Worm (Caenorhabditis elegans): ENCODE measurements around the gene F15E6.3.

DNA sequence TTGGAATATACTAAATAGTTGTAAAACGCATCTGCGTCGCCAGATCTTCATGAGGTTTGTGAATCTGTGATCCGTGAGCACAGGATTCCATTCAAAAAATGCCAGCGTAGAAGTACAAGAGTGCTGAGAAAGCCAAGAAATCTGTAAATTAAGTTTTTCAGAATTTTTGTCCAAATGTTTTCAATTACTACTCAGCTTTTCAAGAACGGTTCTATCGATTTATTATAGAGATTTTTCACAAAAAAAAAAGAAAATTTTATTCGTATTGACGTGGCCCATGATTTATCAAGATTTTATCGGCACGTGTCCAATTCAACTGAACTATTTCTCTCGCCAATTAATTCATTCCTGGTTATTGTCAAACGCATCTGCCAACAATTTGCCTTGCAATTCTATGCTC lies 25.4 kb upstream of the F15E6.3 start, which contains the start of gene F36A4.3:
- TF ChIP-seq odd-2 (tag; optimal IDR thresholded peaks at IDR 0.05) (no peak), ceh-48 (tag; optimal IDR thresholded peaks at IDR 0.05) (no peak), pha-4 (tag; optimal IDR thresholded peaks at IDR 0.05) (no peak), sox-4 (tag; optimal IDR thresholded peaks at IDR 0.05) (no peak), pha-2 (tag; optimal IDR thresholded peaks at IDR 0.05) (no peak), nhr-11 (tag; optimal IDR thresholded peaks at IDR 0.05) (no peak), elt-2 (tag; optimal IDR thresholded peaks at IDR 0.05) (no peak)
